Worm (Caenorhabditis elegans): ENCODE data around the gene T05B9.1.

- TF ChIP-seq unc-62 (GFP tag; optimal IDR thresholded peaks at IDR 0.05), result no peak
- TF ChIP-seq egl-27 (tag; optimal IDR thresholded peaks at IDR 0.05), result no peak
- no peak for TF ChIP-seq skn-1 (tag; optimal IDR thresholded peaks at IDR 0.05)
- no peak for TF ChIP-seq nhr-237 (tag; optimal IDR thresholded peaks at IDR 0.05)
- no peak for TF ChIP-seq ztf-11 (tag; optimal IDR thresholded peaks at IDR 0.05)
- no peak for TF ChIP-seq C04F5.9 (tag; optimal IDR thresholded peaks at IDR 0.05)
Measured at ce11 chrII:11255536-11255935, 5.5 kb downstream of the T05B9.1 start, which contains the start of gene T05B9.2.

All from whole organism, L1 larva.